Fruit fly (Drosophila melanogaster): ENCODE results near the gene Nufip.
A peak's percentile ranks its signal among the peaks of the same experiment; 100 is the strongest.

DNA sequence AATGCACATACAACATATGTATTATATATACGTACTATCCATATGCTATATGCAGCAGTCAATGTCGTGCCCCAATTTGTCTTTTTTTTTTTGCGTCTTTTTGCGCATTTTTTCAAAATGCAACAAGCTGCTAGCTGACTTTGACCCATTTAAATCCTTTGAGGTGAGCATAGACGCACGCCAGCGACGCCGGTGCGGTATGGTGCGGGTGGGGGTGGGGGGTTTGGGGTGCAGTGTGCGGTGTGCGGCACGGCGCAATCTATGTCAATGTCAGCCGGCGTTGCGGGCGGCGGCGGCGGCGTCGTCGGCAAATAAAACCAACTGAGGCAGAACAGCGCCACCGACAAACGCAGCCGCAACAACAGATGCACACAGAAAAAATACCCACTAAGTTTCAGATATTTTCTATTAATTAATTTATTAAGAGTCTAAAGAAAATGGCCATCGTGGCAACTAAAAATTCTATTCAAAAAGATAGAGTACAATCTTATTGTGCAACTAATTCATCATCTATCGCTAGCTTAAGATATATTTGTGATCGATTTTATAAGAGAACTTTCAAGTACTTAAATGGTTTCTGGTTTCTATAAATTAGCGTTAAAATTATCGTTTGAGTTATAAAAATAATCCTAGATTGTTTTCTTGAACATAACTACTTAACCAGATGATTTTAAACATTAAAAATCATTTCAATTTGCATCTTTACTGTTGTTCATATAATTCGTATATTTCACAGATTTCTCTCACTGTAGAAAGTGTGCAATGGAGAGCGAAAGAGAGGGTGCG lies 47.1 kb upstream of the Nufip start:
- TF ChIP-seq CG14655 (GFP tag; optimal IDR thresholded peaks at IDR 0.05): no peak
- TF ChIP-seq CG10348 (GFP tag; IDR thresholded peaks at IDR 0.05): no peak
- no peak for TF ChIP-seq Pif1A (GFP tag; optimal IDR thresholded peaks at IDR 0.05)
- no peak for TF ChIP-seq EcR (GFP tag; optimal IDR thresholded peaks at IDR 0.05)
- no peak for TF ChIP-seq CG4496 (GFP tag; IDR thresholded peaks at IDR 0.05)
- TF ChIP-seq CG8159 (tag; optimal IDR thresholded peaks at IDR 0.05): no peak
- no peak for TF ChIP-seq gl (tag; optimal IDR thresholded peaks at IDR 0.05)
- peak; percentile 51; the same call in 1 of the 2 replicates for TF ChIP-seq CG32121 (GFP tag; IDR thresholded peaks at IDR 0.05)
- TF ChIP-seq CG8301 (tag; optimal IDR thresholded peaks at IDR 0.05): no peak
- TF ChIP-seq CG17806 (tag; optimal IDR thresholded peaks at IDR 0.05): no peak
